Worm (Caenorhabditis elegans) whole organism, midembryonic: ENCODE data around the gene srg-53.
"Not testable (repeated sequence)": the region's sequence is repeated elsewhere in the genome, so short reads cannot be mapped to it uniquely, and the experiment has no call there.

Experiments used
- cog-1 ChIP-seq: sonication (generic microtip); optimal IDR thresholded peaks from 2 replicates; lab custom pipeline; 2016; ENCODE audit warnings: missing genetic modification characterization, missing compliant biosample characterization
- flt-1 ChIP-seq: fragments of 200-800 bp; sonication (Bioruptor generic); IDR thresholded peaks from 2 replicates; pipeline ENCODE4 v1.3.6; 2022; ENCODE audit warnings: missing genetic modification characterization, missing compliant biosample characterization
- med-1 ChIP-seq: sonication (generic microtip); optimal IDR thresholded peaks from 2 replicates; lab custom pipeline; 2017; ENCODE audit warnings: missing genetic modification characterization, mild to moderate bottlenecking, missing compliant biosample characterization, antibody characterized with exemption, missing genetic modification reagents; ENCODE audit not compliant: insufficient read depth
- ref-1 ChIP-seq: fragments of 200-800 bp; sonication (Bioruptor generic); conservative IDR thresholded peaks from 2 replicates; pipeline ENCODE4 v1.3.6; 2022; ENCODE audit warnings: missing genetic modification reagents, missing genetic modification characterization, missing compliant biosample characterization
- tab-1 ChIP-seq: fragments of 200-800 bp; sonication (Bioruptor generic); IDR thresholded peaks from 2 replicates; pipeline ENCODE4 v1.3.6; 2022; ENCODE audit warnings: missing genetic modification characterization, missing compliant biosample characterization
- ztf-23 ChIP-seq: fragments of 200-800 bp; sonication (Bioruptor generic); IDR thresholded peaks from 2 replicates; pipeline ENCODE4 v1.3.6; 2022; ENCODE audit warnings: missing genetic modification reagents, missing genetic modification characterization, missing compliant biosample characterization

- TF ChIP-seq cog-1; tab-1; med-1 (GFP tag; lab: Kevin White, UChicago); ref-1 (GFP tag; lab: Robert Waterston, UW); flt-1 (GFP tag; lab: Robert Waterston, UW); ztf-23 (GFP tag; lab: Robert Waterston, UW): not testable (repeated sequence)
These were observed 36.2 kb upstream of the srg-53 start, which contains the start of gene K09C6.8 for ce11 chrV:843118-843517.
